Fruit fly (Drosophila melanogaster): ENCODE data around the gene Klp68D.

The Klp68D gene

DNA sequence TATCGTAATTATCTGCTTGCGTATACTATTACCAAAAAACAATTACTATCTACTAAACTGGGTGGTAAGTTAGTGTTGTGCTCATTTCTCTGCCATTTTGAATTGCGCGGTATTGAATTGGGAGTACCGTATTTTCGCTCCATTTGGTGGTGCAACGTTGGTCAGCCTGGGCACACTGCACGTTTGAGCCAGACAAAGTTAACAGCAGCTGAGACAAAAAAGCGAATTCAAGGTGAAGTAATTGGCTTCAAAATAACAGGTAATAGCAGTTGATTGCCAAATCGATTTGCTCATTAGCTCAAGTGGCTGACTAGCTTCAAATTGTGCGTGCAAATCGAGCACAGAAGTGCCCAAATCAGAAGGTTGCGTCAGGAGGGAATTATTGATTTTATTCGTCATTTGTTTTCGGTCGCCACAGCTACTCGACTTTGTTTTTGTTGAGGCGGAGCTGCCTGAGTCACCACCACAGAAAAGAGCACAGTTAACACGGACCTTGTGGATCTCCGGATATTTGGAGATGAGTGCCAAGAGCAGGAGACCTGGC, at the start of gene Klp68D:
Gene Klp68D, plus strand, starts transcription at position 175 of the 544 bp plus-strand sequence.
- no peak for TF ChIP-seq psq (optimal IDR thresholded peaks at IDR 0.05)

DNA sequence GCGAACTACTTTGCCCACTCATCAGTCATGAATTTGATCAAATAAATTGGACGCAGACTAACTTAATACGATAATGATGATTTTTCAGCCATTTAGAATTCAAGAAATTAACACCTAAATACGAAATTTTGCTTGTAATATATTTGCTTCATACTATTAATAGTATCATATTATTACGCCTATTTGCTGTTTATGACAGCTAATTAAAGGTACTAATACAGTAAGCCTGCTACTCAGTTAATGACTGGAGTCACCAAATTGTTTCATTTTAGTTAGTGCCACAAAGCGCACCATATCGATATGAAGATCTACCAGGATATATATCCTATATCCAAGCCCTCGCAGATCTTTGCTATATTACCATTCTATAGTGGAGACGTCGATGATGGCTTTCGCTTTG, 44.4 kb upstream of the Klp68D start, which contains the start of gene Gr68a:
Gene Gr68a, plus strand, starts transcription at position 301 of the 400 bp plus-strand sequence.
- TF ChIP-seq Dll (optimal IDR thresholded peaks at IDR 0.05) (no peak), EcR (GFP tag; optimal IDR thresholded peaks at IDR 0.05) (no peak), CG8478 (optimal IDR thresholded peaks at IDR 0.05) (no peak), psq (optimal IDR thresholded peaks at IDR 0.05) (no peak), pan (optimal IDR thresholded peaks at IDR 0.05) (no peak), usp (GFP tag; optimal IDR thresholded peaks at IDR 0.05) (no peak)

DNA sequence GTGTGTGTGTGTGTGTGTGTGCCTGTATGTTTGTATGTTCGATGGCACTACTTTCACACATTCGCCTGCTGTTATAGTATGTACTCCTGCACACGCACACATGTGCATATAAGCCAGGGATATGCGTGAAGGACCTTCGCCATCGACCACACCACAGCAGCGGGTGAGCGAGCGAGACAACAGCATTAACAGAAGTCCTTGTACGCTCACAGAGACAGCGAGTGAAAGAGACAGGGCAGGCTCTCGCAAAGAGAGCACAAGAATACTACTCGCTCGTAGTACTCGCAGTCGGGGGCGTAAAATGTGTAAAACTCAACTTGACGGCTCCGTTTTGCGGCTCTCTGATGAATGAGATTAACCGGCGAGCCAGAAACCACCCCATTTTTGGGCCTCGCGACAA, 30.5 kb upstream of the Klp68D start:
- TF ChIP-seq Dll (optimal IDR thresholded peaks at IDR 0.05) (no peak), EcR (GFP tag; optimal IDR thresholded peaks at IDR 0.05) (no peak), usp (GFP tag; optimal IDR thresholded peaks at IDR 0.05) (no peak), CG8478 (optimal IDR thresholded peaks at IDR 0.05) (no peak), pan (optimal IDR thresholded peaks at IDR 0.05) (no peak), psq (optimal IDR thresholded peaks at IDR 0.05) (no peak)

DNA sequence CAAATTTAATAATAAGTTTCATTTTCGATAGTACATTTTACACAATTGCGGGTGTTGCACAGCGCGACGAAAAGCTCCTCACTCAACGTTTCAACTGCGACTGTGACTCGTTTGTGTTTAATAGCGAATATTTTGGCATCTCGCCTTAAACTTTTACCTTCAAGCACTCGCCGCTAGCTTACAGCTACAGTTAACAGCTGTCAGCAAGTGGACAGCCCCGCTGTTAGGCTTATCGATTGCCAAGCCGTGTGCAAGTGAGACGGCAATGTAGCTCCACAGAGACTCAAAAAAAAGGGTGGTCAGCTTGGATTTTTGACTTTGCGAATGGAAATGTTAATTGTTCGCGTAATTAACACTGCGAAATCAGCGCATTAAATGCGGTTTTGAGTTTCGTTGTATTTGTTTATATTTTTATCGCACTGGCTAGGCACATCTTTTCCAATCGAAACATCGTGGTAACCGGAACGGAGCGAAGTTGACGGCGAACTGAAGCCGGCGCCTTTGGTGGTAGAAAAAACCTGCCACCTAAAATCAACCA, 29.6 kb upstream of the Klp68D start, which contains the start of gene loaf:
Gene loaf, minus strand, starts transcription at position 488 of the 538 bp plus-strand sequence.
- TF ChIP-seq CG8478 (optimal IDR thresholded peaks at IDR 0.05) (no peak), Dll (optimal IDR thresholded peaks at IDR 0.05) (no peak), EcR (GFP tag; optimal IDR thresholded peaks at IDR 0.05) (no peak), psq (optimal IDR thresholded peaks at IDR 0.05) (no peak), usp (GFP tag; optimal IDR thresholded peaks at IDR 0.05) (no peak), pan (optimal IDR thresholded peaks at IDR 0.05) (no peak)

DNA sequence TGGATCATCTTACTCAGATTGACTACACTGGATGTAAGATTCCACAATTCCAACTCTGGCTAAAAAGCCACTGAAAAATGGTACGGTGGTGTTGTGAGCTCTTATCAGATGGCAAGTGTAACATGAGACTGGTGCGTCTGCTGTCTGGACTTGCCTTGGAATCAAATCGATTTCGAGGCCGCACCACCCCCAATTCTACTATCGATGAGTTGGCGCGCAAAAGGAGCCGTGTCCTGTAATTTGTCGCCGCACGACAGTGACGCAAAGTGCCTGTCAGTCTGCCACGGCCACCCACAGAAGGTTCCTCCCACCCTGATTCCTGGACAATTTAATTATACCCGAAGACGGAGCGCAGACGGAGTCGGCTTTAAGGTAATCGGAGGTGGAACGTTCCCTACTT, 28.9 kb upstream of the Klp68D start:
- TF ChIP-seq Dll (optimal IDR thresholded peaks at IDR 0.05) = no peak
- no peak for TF ChIP-seq pan (optimal IDR thresholded peaks at IDR 0.05)
- TF ChIP-seq CG8478 (optimal IDR thresholded peaks at IDR 0.05) = no peak
- TF ChIP-seq usp (GFP tag; optimal IDR thresholded peaks at IDR 0.05) = no peak
- TF ChIP-seq psq (optimal IDR thresholded peaks at IDR 0.05) = no peak

DNA sequence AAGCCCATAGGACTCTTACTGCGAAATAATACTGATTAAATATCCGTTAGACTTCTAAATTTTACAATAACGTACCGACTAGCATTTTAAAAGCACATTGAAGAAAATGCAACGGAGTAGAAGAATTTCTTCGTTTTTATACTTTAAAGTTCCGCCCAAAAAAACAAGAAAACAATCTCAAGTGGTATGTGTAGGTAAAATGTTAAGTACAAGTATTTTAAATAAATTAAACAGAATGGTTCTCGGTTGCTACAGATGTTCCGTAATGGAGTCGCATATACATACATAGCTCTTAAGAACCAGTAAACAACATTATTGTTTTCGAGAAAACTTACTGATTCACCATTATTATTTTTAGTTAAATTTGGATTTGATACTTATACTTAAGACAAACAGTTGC, 23.4 kb upstream of the Klp68D start, which contains the start of gene Muc68D:
Gene Muc68D, minus strand, starts transcription at position 101 of the 400 bp plus-strand sequence.
- TF ChIP-seq Dll (optimal IDR thresholded peaks at IDR 0.05) = no peak
- TF ChIP-seq pan (optimal IDR thresholded peaks at IDR 0.05) = no peak
- no peak for TF ChIP-seq psq (optimal IDR thresholded peaks at IDR 0.05)
- TF ChIP-seq EcR (GFP tag; optimal IDR thresholded peaks at IDR 0.05) = no peak
- TF ChIP-seq usp (GFP tag; optimal IDR thresholded peaks at IDR 0.05) = no peak
- no peak for TF ChIP-seq CG8478 (optimal IDR thresholded peaks at IDR 0.05)

DNA sequence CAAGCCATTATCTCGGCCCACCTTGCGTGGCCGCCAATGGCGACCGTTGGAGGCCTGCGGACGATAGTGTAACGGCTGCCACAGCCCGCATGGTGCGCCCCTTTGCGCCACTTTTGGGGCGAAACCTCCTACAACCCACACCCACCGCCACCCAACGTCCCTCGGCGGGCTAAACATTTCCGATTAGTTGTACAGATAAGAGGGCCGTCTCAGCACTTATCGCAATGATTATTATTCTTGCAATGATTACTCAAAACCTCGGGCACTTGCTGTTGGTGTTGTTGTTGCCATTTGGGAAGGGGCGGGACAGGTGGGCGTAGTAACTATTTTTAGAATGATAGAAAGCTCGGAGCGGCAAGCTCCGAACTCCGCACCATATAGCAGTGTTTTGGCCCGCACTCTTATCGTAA, 22.8 kb upstream of the Klp68D start:
- TF ChIP-seq usp (GFP tag; optimal IDR thresholded peaks at IDR 0.05) (no peak), psq (optimal IDR thresholded peaks at IDR 0.05) (no peak), EcR (GFP tag; optimal IDR thresholded peaks at IDR 0.05) (no peak), CG8478 (optimal IDR thresholded peaks at IDR 0.05) (no peak), pan (optimal IDR thresholded peaks at IDR 0.05) (no peak), Dll (optimal IDR thresholded peaks at IDR 0.05) (no peak)

DNA sequence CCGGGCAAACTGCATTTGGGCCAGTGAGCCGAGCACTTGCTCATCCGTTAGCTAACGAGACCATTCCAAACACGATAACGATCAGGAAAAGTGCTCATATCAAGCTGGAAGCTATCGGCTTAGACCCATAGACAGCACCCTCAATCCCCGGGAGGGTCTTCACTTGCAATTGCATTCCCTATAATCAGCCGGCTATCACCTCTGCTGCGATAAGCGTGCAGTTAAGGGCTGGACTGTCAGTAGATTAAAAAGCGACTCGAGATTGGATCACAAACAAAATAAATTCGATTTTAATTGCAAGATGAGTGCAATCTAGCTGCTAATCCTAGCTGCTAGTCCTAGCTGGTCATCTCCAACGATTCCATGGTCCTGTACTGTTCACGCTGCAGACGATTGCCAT, 21.6 kb upstream of the Klp68D start:
- TF ChIP-seq Dll (optimal IDR thresholded peaks at IDR 0.05) (no peak), pan (optimal IDR thresholded peaks at IDR 0.05) (no peak), EcR (GFP tag; optimal IDR thresholded peaks at IDR 0.05) (no peak), usp (GFP tag; optimal IDR thresholded peaks at IDR 0.05) (no peak), CG8478 (optimal IDR thresholded peaks at IDR 0.05) (no peak), psq (optimal IDR thresholded peaks at IDR 0.05) (no peak)

DNA sequence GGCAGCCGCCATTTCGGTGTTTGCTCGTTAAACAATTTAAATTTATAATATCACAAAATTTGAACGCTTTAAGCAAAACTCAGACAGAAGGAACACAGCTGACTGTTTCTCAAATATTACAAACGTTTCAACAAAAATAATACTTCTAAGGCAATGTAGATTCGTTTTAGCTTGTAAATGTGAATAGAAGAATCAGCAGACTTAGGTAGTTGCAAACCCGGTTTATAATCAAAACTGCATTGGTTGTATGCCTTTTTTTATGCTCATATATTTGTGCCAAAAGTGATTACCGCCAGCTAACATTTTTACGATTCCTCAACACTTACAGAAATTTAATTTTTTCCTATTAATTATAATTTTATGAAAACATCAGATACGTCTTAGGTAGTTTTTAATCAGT, 21.0 kb upstream of the Klp68D start, which contains the start of gene Tim13:
Gene Tim13, minus strand, starts transcription at position 101 of the 400 bp plus-strand sequence.
- TF ChIP-seq Dll (optimal IDR thresholded peaks at IDR 0.05) (no peak), CG8478 (optimal IDR thresholded peaks at IDR 0.05) (no peak), EcR (GFP tag; optimal IDR thresholded peaks at IDR 0.05) (no peak), pan (optimal IDR thresholded peaks at IDR 0.05) (no peak), usp (GFP tag; optimal IDR thresholded peaks at IDR 0.05) (no peak), psq (optimal IDR thresholded peaks at IDR 0.05) (no peak)

DNA sequence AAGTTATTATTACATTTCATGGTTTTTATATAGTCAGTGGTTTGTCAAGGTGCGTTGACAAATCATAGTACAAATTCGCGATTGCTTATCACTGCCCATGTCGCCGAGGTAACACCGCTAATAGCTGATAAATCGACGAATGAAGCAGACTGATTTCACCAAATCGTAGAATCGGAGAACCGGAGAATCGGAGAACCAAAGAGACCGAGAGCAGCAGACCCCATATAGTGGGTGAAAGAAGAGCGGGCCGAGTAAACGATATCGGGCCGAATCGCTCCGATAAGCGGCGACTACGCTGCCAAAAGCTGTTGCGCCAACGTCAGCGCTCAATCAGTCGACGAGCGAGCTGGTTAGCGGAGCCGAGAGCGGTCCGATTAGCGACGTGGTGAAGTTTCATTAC, 18.7 kb upstream of the Klp68D start, which contains the start of gene CG14131:
Gene CG14131, plus strand, starts transcription at position 343 of the 400 bp plus-strand sequence.
- TF ChIP-seq usp (GFP tag; optimal IDR thresholded peaks at IDR 0.05) (no peak), pan (optimal IDR thresholded peaks at IDR 0.05) (no peak), Dll (optimal IDR thresholded peaks at IDR 0.05) (no peak), CG8478 (optimal IDR thresholded peaks at IDR 0.05) (no peak), psq (optimal IDR thresholded peaks at IDR 0.05) (no peak), EcR (GFP tag; optimal IDR thresholded peaks at IDR 0.05) (no peak)

DNA sequence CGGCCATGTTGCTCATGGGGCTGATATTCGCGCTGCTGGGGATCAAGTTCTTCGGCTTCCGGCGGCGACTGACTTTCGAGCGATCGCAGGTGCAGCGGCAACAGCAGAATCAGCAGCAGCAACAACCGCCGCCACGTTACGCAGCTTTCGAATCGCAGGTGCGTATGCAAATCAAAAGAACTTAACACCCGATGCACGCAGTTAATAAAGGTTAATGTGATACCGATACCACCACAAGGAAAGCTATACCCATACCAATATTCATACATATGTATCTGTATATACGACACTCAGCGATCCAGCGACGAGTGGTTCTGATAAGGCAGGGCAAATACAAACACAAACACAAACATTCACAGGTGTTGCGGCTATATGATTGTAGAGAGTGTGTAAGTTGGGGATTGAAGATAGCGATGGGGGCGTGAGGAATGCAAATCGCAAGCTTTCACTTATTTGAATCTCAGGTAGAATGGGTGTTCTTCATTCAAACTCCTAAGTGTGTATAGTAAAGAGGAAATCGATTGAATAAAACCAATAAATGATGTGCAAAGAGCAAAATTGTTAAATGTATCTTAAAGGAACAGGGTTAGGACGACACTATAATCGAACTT, 18.0 kb upstream of the Klp68D start:
- TF ChIP-seq pan (optimal IDR thresholded peaks at IDR 0.05) = no peak
- no peak for TF ChIP-seq CG8478 (optimal IDR thresholded peaks at IDR 0.05)
- TF ChIP-seq Dll (optimal IDR thresholded peaks at IDR 0.05) = no peak
- no peak for TF ChIP-seq usp (GFP tag; optimal IDR thresholded peaks at IDR 0.05)
- TF ChIP-seq EcR (GFP tag; optimal IDR thresholded peaks at IDR 0.05) = no peak
- no peak for TF ChIP-seq psq (optimal IDR thresholded peaks at IDR 0.05)

DNA sequence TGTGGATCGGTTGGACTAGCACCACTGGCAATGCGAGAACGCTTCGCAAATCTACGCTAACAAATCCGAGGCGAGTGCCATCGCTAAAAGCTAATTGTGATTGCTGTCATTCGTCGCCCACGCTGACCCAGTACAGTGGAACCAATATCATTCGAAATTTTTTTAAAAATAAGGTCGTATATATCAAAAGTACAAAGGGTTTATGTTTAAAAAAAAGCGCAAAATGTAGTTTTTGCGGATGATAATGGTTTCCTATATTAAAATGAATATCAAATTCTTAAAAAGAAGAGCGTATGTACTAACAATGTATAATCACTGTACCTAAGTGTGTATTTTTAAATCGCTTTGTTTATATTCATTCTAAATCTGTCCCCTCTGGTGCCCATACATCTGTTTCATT, 10.1 kb upstream of the Klp68D start:
- no peak for TF ChIP-seq EcR (GFP tag; optimal IDR thresholded peaks at IDR 0.05)
- TF ChIP-seq psq (optimal IDR thresholded peaks at IDR 0.05) = no peak
- no peak for TF ChIP-seq Dll (optimal IDR thresholded peaks at IDR 0.05)
- TF ChIP-seq usp (GFP tag; optimal IDR thresholded peaks at IDR 0.05) = no peak
- no peak for TF ChIP-seq pan (optimal IDR thresholded peaks at IDR 0.05)
- TF ChIP-seq CG8478 (optimal IDR thresholded peaks at IDR 0.05) = no peak

All from whole organism.